Worm (Caenorhabditis elegans): ENCODE data around the gene T12G3.11.

Gene T12G3.11

DNA sequence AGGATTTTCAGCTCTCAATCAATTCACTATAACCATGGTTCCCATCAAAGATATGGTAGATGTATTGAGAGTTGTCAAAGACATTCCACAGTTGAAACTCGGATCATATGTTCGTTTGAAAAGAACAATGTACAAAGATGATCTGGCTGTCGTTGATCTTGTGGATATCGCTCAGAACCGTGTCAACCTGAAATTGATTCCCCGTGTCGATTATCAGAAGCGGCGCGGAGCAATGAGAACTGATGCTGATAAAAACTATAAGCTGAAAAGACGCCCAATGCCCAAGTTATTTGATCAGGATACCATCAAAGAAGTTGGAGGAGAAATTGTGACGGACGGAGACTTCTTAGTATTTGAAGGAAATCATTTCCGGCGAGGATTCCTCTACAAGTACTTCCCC lies 22.9 kb upstream of the T12G3.11 start:
- TF ChIP-seq aly-2 (tag; optimal IDR thresholded peaks at IDR 0.05) (no peak), aha-1 (tag) (peak; percentile 96)

DNA sequence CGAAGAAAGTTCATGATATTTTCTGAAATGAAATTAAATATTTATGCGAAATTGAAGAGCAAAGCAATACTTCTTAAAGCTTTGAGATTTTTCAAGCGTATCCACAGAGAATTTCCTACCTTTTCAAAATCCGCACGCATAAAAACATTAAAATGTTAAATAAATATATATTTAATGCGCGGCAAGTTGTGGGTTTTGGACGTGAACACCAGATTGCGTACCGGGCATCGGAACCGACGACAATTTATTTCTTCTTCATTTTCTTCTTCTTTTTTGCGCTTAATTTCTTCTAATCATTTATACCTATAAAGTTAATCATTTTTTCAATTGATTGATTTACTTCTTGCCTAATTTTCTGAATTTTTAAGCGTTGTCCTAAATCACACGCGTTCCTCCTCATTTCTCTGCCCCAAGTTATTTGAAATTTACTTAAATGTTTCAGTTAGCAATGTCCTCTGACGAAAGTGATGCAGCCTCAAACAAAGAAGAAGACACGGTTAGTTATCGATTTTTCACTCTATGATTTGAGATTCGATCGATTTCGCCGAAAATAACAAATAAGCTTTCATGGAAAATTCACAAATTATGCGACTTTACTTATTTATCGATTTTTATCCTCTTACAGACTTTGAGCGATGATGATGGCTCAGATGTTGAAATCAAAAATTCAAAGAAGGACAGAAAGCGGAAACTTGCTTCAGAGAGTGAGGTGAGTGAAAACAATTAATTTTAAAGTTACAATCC lies 21.6 kb upstream of the T12G3.11 start, which contains the start of the genes bre-5 and spt-5:
Gene bre-5 (minus strand): TSS at position 167 of the 744 bp plus-strand sequence.
Gene spt-5 (plus strand): TSS at position 443 of the 744 bp plus-strand sequence.
- TF ChIP-seq hlh-30 (tag; optimal IDR thresholded peaks at IDR 0.05; ENCODE audit: insufficient read depth) (peak; percentile 6), mes-2 (tag; optimal IDR thresholded peaks at IDR 0.05; ENCODE audit: poor library complexity, severe bottlenecking) (peak; percentile 65), pqm-1 (tag; optimal IDR thresholded peaks at IDR 0.05) (no peak), nhr-102 (tag; optimal IDR thresholded peaks at IDR 0.05) (no peak), unc-62 (GFP tag; optimal IDR thresholded peaks at IDR 0.05 in 1 of 2) (peak in 1 of 2 experiments; percentile 8), unc-62 (tag; optimal IDR thresholded peaks at IDR 0.05) (no peak), ZK546.5 (tag; optimal IDR thresholded peaks at IDR 0.05) (no peak), ceh-28 (tag; optimal IDR thresholded peaks at IDR 0.05) (peak; percentile 59), ztf-11 (tag; optimal IDR thresholded peaks at IDR 0.05) (no peak), duxl-1 (tag; optimal IDR thresholded peaks at IDR 0.05; ENCODE audit: poor library complexity) (no peak), snpc-4 (tag; optimal IDR thresholded peaks at IDR 0.05) (no peak), pha-4 (GFP tag; IDR thresholded peaks at IDR 0.05) (no peak), pha-4 (tag; optimal IDR thresholded peaks at IDR 0.05) (no peak), dpl-1 (GFP tag; optimal IDR thresholded peaks at IDR 0.05) (peak; percentile 29), lsy-2 (tag; optimal IDR thresholded peaks at IDR 0.05) (peak in 1 of 2 experiments; percentile 56)

- TF ChIP-seq pha-4 (GFP tag; IDR thresholded peaks at IDR 0.05) (no peak), pha-4 (tag; optimal IDR thresholded peaks at IDR 0.05) (peak; percentile 68), T20F7.1 (GFP tag; optimal IDR thresholded peaks at IDR 0.05) (no peak)
Observed at ce11 chrIV:12047552-12048347, 18.2 kb upstream of the T12G3.11 start, which contains the start of gene T12G3.4. T12G3.4 (plus strand) TSS chrIV:12048256.

DNA sequence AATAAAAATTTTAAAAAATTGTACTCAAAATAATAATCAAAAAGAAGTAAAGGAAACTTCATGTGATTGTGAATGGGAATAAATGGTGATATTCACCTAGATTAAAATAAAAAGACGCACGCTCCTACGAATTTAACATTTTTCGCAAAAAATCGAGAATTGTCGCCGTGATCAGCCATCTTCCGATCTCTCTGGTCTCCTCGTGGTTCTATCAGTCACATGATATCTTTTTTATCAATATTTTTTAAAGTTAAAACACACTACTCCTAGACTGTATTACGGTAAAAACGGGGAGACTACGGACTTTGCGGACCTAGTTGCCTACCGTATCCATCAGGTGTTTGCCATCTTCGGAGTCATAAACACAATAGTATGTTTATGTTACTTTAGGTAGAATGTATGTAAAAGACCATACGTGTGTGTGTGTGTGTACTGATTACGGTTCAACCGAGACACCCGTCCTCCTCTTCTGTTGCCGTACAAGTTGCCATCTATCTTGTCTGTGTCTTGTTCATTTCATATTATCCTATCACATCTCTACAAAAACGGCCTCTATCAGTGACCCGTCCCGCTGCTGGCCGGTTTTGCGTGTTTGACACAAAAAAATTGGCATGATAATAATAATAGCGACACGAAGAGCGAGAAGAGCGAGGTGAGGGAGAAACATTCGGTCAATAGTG lies 17.1 kb upstream of the T12G3.11 start, which contains the start of gene T12G3.2:
Gene T12G3.2 (minus strand): TSS at position 444 of the 680 bp plus-strand sequence.
- TF ChIP-seq T26A8.4 (GFP tag; IDR thresholded peaks at IDR 0.05) (0 out of 2 replicates have a peak, but pooled peaks have one; percentile 21), nhr-77 (tag; optimal IDR thresholded peaks at IDR 0.05) (peak; percentile 64), hlh-11 (tag; optimal IDR thresholded peaks at IDR 0.05) (peak; percentile 91), hif-1 (tag; optimal IDR thresholded peaks at IDR 0.05) (peak in 1 of 2 experiments; percentile 3), nhr-28 (tag; optimal IDR thresholded peaks at IDR 0.05) (peak; percentile 89), ztf-11 (tag; optimal IDR thresholded peaks at IDR 0.05) (no peak), pha-4 (GFP tag; IDR thresholded peaks at IDR 0.05) (no peak), pha-4 (tag; optimal IDR thresholded peaks at IDR 0.05) (no peak), lsy-2 (tag; optimal IDR thresholded peaks at IDR 0.05) (peak in 1 of 2 experiments; percentile 35), fos-1 (tag; optimal IDR thresholded peaks at IDR 0.05) (no peak), dmd-6 (GFP tag; IDR thresholded peaks at IDR 0.05) (peak; percentile 63; the same call in 1 of the 2 replicates), ztf-7 (tag; optimal IDR thresholded peaks at IDR 0.05) (no peak), Y75B8A.6 (GFP tag; IDR thresholded peaks at IDR 0.05) (no peak), mep-1 (tag; optimal IDR thresholded peaks at IDR 0.05) (peak; percentile 29), aha-1 (tag) (peak; percentile 76), nhr-41 (GFP tag; IDR thresholded peaks at IDR 0.05) (peak; percentile 27; the same call in 1 of the 2 replicates), nhr-48 (tag; optimal IDR thresholded peaks at IDR 0.05) (peak; percentile 42), hlh-30 (tag; optimal IDR thresholded peaks at IDR 0.05; ENCODE audit: insufficient read depth) (peak; percentile 63), dve-1 (tag; optimal IDR thresholded peaks at IDR 0.05; ENCODE audit: insufficient read depth) (peak; percentile 4), mxl-3 (GFP tag; optimal IDR thresholded peaks at IDR 0.05) (peak; percentile 71), daf-16 (GFP tag; optimal IDR thresholded peaks at IDR 0.05) (no peak), daf-16 (tag; optimal IDR thresholded peaks at IDR 0.05) (peak; percentile 92), nhr-11 (tag; optimal IDR thresholded peaks at IDR 0.05) (no peak), lin-29 (GFP tag; IDR thresholded peaks at IDR 0.05) (no peak), saeg-2 (GFP tag; IDR thresholded peaks at IDR 0.05) (0 out of 2 replicates have a peak, but pooled peaks have one; percentile 42), mes-2 (tag; optimal IDR thresholded peaks at IDR 0.05; ENCODE audit: poor library complexity, severe bottlenecking) (peak; percentile 48), nhr-6 (tag; optimal IDR thresholded peaks at IDR 0.05) (peak; percentile 21), ZK546.5 (tag; optimal IDR thresholded peaks at IDR 0.05) (no peak), daf-19 (GFP tag; conservative IDR thresholded peaks at IDR 0.05) (no peak), pqm-1 (tag; optimal IDR thresholded peaks at IDR 0.05) (peak; percentile 91), nhr-102 (tag; optimal IDR thresholded peaks at IDR 0.05) (no peak)

Data from whole organism, L4 larva.